Worm (Caenorhabditis elegans) whole organism, mixed stage, embryonic: ENCODE data around the gene K08H10.10.

ENCODE experiments used
- M03D4.4 ChIP-seq: sonication (generic microtip); optimal IDR thresholded peaks from 2 replicates; lab custom pipeline; 2017; ENCODE audit warnings: mild to moderate bottlenecking, missing genetic modification characterization, missing compliant biosample characterization
- bed-3 ChIP-seq: fragments of 200-800 bp; sonication (Bioruptor generic); optimal IDR thresholded peaks from 3 replicates; lab custom pipeline; 2018; ENCODE audit warnings: mild to moderate bottlenecking, missing genetic modification characterization, moderate library complexity, missing compliant biosample characterization
- blmp-1 ChIP-seq: fragments of 150-350 bp; optimal IDR thresholded peaks from 2 replicates; lab custom pipeline; 2014; ENCODE audit warnings: missing biosample characterization, missing genetic modification characterization
- ceh-39 ChIP-seq: fragments of 150-350 bp; optimal IDR thresholded peaks from 2 replicates; lab custom pipeline; 2014; ENCODE audit warnings: missing biosample characterization, missing genetic modification characterization
- ceh-43 ChIP-seq: fragments of 200-800 bp; sonication (Bioruptor generic); optimal IDR thresholded peaks from 2 replicates; lab custom pipeline; 2018; ENCODE audit warnings: mild to moderate bottlenecking, missing genetic modification characterization, moderate library complexity, missing compliant biosample characterization
- ceh-83 ChIP-seq: fragments of 200-800 bp; sonication (Bioruptor generic); optimal IDR thresholded peaks from 2 replicates; lab custom pipeline; 2018; ENCODE audit warnings: mild to moderate bottlenecking, missing genetic modification characterization, missing compliant biosample characterization
- ces-1 ChIP-seq: fragments of 150-350 bp; optimal IDR thresholded peaks from 2 replicates; lab custom pipeline; 2014; ENCODE audit warnings: missing biosample characterization, missing genetic modification reagents, missing genetic modification characterization
- cnd-1 ChIP-seq: fragments of 200-800 bp; sonication (Bioruptor generic); optimal IDR thresholded peaks from 2 replicates; lab custom pipeline; 2018; ENCODE audit warnings: mild to moderate bottlenecking, missing genetic modification characterization, missing compliant biosample characterization
- drap-1 ChIP-seq: fragments of 200-800 bp; sonication (Bioruptor generic); optimal IDR thresholded peaks from 3 replicates; lab custom pipeline; 2018; ENCODE audit warnings: mild to moderate bottlenecking, missing genetic modification characterization, missing compliant biosample characterization
- elt-1 ChIP-seq: sonication (generic microtip); optimal IDR thresholded peaks from 2 replicates; lab custom pipeline; 2017; ENCODE audit warnings: missing genetic modification characterization, mild to moderate bottlenecking, missing compliant biosample characterization, antibody characterized with exemption, moderate library complexity, borderline replicate concordance; ENCODE audit not compliant: insufficient read depth
- elt-3 ChIP-seq: fragments of 150-350 bp; optimal IDR thresholded peaks from 2 replicates; lab custom pipeline; 2014; ENCODE audit warnings: missing biosample characterization, missing genetic modification characterization
- flh-1 ChIP-seq: fragments of 200-800 bp; sonication (Bioruptor generic); optimal IDR thresholded peaks from 2 replicates; lab custom pipeline; 2018; ENCODE audit warnings: mild to moderate bottlenecking, missing genetic modification characterization, moderate library complexity, missing compliant biosample characterization
- ham-2 ChIP-seq: fragments of 200-800 bp; sonication (Bioruptor generic); optimal IDR thresholded peaks from 2 replicates; lab custom pipeline; 2018; ENCODE audit warnings: mild to moderate bottlenecking, missing genetic modification characterization, missing compliant biosample characterization
- hlh-1 ChIP-seq: fragments of 150-350 bp; optimal IDR thresholded peaks from 2 replicates; lab custom pipeline; 2014; ENCODE audit warnings: missing biosample characterization, missing genetic modification reagents, missing genetic modification characterization
- lin-13 ChIP-seq: fragments of 150-350 bp; optimal IDR thresholded peaks from 2 replicates; lab custom pipeline; 2014; ENCODE audit warnings: missing biosample characterization, missing genetic modification characterization
- lin-32 ChIP-seq: fragments of 200-800 bp; sonication (Bioruptor generic); optimal IDR thresholded peaks from 2 replicates; lab custom pipeline; 2018; ENCODE audit warnings: mild to moderate bottlenecking, missing genetic modification characterization, missing compliant biosample characterization
- lsy-2 ChIP-seq: fragments of 150-350 bp; optimal IDR thresholded peaks from 2 replicates; lab custom pipeline; 2014; ENCODE audit warnings: missing biosample characterization, missing genetic modification characterization
- mab-5 ChIP-seq: fragments of 150-350 bp; optimal IDR thresholded peaks from 2 replicates; lab custom pipeline; 2014; ENCODE audit warnings: missing biosample characterization, missing genetic modification characterization
- mep-1 ChIP-seq: fragments of 150-350 bp; optimal IDR thresholded peaks from 2 replicates; lab custom pipeline; 2017; ENCODE audit warnings: missing biosample characterization, missing genetic modification reagents, missing genetic modification characterization, inconsistent platforms
- mls-2 ChIP-seq: sonication (generic microtip); optimal IDR thresholded peaks from 2 replicates; lab custom pipeline; 2016; ENCODE audit warnings: mild to moderate bottlenecking, missing genetic modification characterization, moderate library complexity, missing compliant biosample characterization
- nhr-12 ChIP-seq: fragments of 150-350 bp; optimal IDR thresholded peaks from 2 replicates; lab custom pipeline; 2014; ENCODE audit warnings: missing biosample characterization, missing genetic modification characterization
- nhr-2 ChIP-seq: fragments of 150-350 bp; optimal IDR thresholded peaks from 2 replicates; lab custom pipeline; 2014; ENCODE audit warnings: missing biosample characterization, missing genetic modification characterization
- nhr-237 ChIP-seq: fragments of 150-350 bp; optimal IDR thresholded peaks from 2 replicates; lab custom pipeline; 2014; ENCODE audit warnings: missing biosample characterization, missing genetic modification characterization
- nhr-28 ChIP-seq: fragments of 150-350 bp; optimal IDR thresholded peaks from 2 replicates; lab custom pipeline; 2014; ENCODE audit warnings: missing biosample characterization, missing genetic modification characterization
- nhr-76 ChIP-seq: sonication (generic microtip); optimal IDR thresholded peaks from 2 replicates; lab custom pipeline; 2017; ENCODE audit warnings: missing biosample characterization, missing genetic modification characterization
- pha-4 ChIP-seq: fragments of 150-350 bp; optimal IDR thresholded peaks from 2 replicates; lab custom pipeline; 2018; ENCODE audit warnings: missing biosample characterization, missing genetic modification reagents, missing genetic modification characterization
- sem-2 ChIP-seq: fragments of 200-800 bp; sonication (Bioruptor generic); optimal IDR thresholded peaks from 2 replicates; lab custom pipeline; 2018; ENCODE audit warnings: mild to moderate bottlenecking, missing genetic modification characterization, missing compliant biosample characterization
- snpc-4 ChIP-seq: fragments of 150-350 bp; optimal IDR thresholded peaks from 2 replicates; lab custom pipeline; 2014; ENCODE audit warnings: missing biosample characterization, missing genetic modification characterization
- sptf-1 ChIP-seq: sonication (generic microtip); optimal IDR thresholded peaks from 2 replicates; lab custom pipeline; 2017; ENCODE audit warnings: mild to moderate bottlenecking, missing genetic modification characterization, moderate library complexity, missing compliant biosample characterization
- tbx-8 ChIP-seq: fragments of 200-800 bp; sonication (Bioruptor generic); optimal IDR thresholded peaks from 2 replicates; lab custom pipeline; 2018; ENCODE audit warnings: mild to moderate bottlenecking, missing genetic modification characterization, moderate library complexity, missing compliant biosample characterization
- unc-120 ChIP-seq: sonication (generic microtip); optimal IDR thresholded peaks from 2 replicates; lab custom pipeline; 2017; ENCODE audit warnings: missing genetic modification characterization, missing compliant biosample characterization; ENCODE audit not compliant: poor library complexity, severe bottlenecking
- unc-39 ChIP-seq: fragments of 150-350 bp; optimal IDR thresholded peaks from 2 replicates; lab custom pipeline; 2014; ENCODE audit warnings: missing biosample characterization, missing genetic modification characterization
- unc-62 ChIP-seq: fragments of 150-350 bp; optimal IDR thresholded peaks from 2 replicates; lab custom pipeline; 2014; ENCODE audit warnings: missing biosample characterization, missing genetic modification reagents, missing genetic modification characterization
- zip-8 ChIP-seq: fragments of 150-350 bp; optimal IDR thresholded peaks from 2 replicates; lab custom pipeline; 2014; ENCODE audit warnings: missing biosample characterization, missing genetic modification characterization
- ztf-11 ChIP-seq: fragments of 150-350 bp; optimal IDR thresholded peaks from 2 replicates; lab custom pipeline; 2014; ENCODE audit warnings: missing biosample characterization, missing genetic modification characterization

The K08H10.10 gene

DNA sequence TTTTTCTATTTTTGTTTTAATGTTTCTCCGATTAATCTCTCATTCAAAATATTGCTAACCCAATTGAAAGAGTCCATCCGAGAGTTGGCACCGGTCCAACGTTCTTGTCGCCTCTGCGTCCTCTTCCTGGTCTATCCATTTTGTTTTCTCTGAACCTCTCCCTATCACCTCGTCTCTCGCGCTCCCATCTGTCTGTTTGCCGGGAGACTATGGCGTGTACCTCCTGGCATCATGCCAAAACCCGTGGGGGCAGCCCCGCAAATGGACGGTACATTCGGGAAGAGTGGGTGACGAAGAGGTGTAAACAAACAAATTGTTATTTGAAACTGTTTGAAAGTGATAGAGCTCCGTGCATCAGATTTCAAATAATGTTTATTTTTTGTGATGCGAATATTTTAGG, 35.4 kb downstream of the K08H10.10 start, which contains the start of gene T06E8.2:
T06E8.2 (minus strand) TSS at position 139 of the 400 bp plus-strand sequence.
- no peak for TF ChIP-seq nhr-76 (tag; lab: Kevin White, UChicago)
- no peak for TF ChIP-seq sptf-1 (tag; lab: Kevin White, UChicago)
- TF ChIP-seq unc-39 (tag; lab: Kevin White, UChicago): no peak
- TF ChIP-seq blmp-1: no peak
- no peak for TF ChIP-seq elt-3 (tag; lab: Kevin White, UChicago)
- TF ChIP-seq ztf-11: no peak
- TF ChIP-seq ceh-43 (GFP tag; lab: Kevin White, UChicago): no peak
- TF ChIP-seq sem-2: no peak
- no peak for TF ChIP-seq tbx-8 (GFP tag; lab: Kevin White, UChicago)
- no peak for TF ChIP-seq nhr-237 (tag; lab: Kevin White, UChicago)
- no peak for TF ChIP-seq lin-13
- TF ChIP-seq cnd-1: peak; percentile 82
- no peak for TF ChIP-seq mep-1 (tag; lab: Kevin White, UChicago)
- TF ChIP-seq ceh-83 (GFP tag; lab: Kevin White, UChicago): peak; percentile 5
- no peak for TF ChIP-seq mab-5 (tag; lab: Kevin White, UChicago)
- no peak for TF ChIP-seq flh-1
- no peak for TF ChIP-seq pha-4 (tag; lab: Kevin White, UChicago)
- TF ChIP-seq ces-1: peak; percentile 22
- TF ChIP-seq hlh-1: no peak
- TF ChIP-seq snpc-4 (tag; lab: Kevin White, UChicago): no peak
- no peak for TF ChIP-seq zip-8 (tag; lab: Kevin White, UChicago)
- TF ChIP-seq unc-62: no peak
- no peak for TF ChIP-seq lsy-2
- TF ChIP-seq drap-1: no peak
- no peak for TF ChIP-seq M03D4.4 (tag; lab: Kevin White, UChicago)
- TF ChIP-seq nhr-28 (tag; lab: Kevin White, UChicago): no peak
- TF ChIP-seq mls-2 (tag; lab: Kevin White, UChicago): no peak
- no peak for TF ChIP-seq nhr-12 (tag; lab: Kevin White, UChicago)
- TF ChIP-seq ceh-39 (tag; lab: Kevin White, UChicago): no peak
- no peak for TF ChIP-seq nhr-2 (tag; lab: Kevin White, UChicago)
- TF ChIP-seq unc-120: peak; percentile 56
- TF ChIP-seq elt-1: no peak
- peak; percentile 71 for TF ChIP-seq lin-32 (GFP tag; lab: Kevin White, UChicago)
- no peak for TF ChIP-seq bed-3 (GFP tag; lab: Kevin White, UChicago)
- peak; percentile 7 for TF ChIP-seq ham-2 (GFP tag; lab: Kevin White, UChicago)

DNA sequence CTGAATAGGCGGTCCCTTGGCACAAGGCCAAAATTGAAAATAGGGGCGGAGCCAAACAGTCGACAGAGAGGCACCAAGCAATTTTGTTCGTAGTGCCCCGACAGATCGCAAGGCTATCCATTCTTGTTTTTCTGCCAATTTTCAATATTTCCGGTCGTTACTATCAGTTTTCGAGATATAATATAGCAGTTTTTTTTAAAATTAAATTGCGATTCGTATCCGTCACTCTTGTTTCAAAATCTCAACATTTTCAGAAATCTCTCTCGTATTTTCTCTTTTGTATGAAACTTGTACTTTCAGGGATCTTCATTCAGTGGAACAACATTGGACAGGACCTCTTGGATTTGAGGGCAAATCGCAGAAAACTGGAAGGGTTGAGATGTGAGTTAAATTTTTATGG, 36.2 kb downstream of the K08H10.10 start, which contains the start of gene F57A8.1:
F57A8.1 (plus strand) TSS at position 301 of the 400 bp plus-strand sequence.
- TF ChIP-seq mab-5 (tag; lab: Kevin White, UChicago) (no peak), elt-3 (tag; lab: Kevin White, UChicago) (no peak), ceh-83 (GFP tag; lab: Kevin White, UChicago) (no peak), ceh-39 (tag; lab: Kevin White, UChicago) (no peak), mls-2 (tag; lab: Kevin White, UChicago) (no peak), nhr-28 (tag; lab: Kevin White, UChicago) (no peak), elt-1 (no peak), hlh-1 (no peak), M03D4.4 (tag; lab: Kevin White, UChicago) (no peak), unc-39 (tag; lab: Kevin White, UChicago) (no peak), zip-8 (tag; lab: Kevin White, UChicago) (no peak), bed-3 (GFP tag; lab: Kevin White, UChicago) (no peak), ces-1 (no peak)

DNA sequence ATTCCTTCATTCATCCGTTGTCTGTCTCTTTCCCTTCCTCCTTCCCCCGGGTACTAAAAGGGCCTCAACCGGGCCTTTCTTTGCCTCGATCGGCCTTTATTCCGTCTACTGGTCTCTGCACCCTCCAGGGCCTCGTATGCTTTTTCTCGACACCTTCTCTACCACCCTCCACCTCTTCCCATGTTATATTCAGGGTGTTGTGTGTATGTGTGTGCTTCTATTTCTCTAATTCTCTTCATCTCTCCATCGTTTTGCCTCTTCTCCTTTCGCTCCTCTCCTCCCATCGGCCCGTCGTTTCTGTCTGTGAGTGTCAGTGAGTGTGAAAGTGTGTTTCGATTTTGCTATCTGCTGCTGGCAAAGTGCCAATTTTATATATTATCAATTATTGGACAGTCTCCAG, 39.0 kb downstream of the K08H10.10 start:
- TF ChIP-seq M03D4.4 (tag; lab: Kevin White, UChicago) (peak; percentile 10), lin-13 (peak; percentile 69), hlh-1 (peak; percentile 60), lin-32 (GFP tag; lab: Kevin White, UChicago) (no peak), mab-5 (tag; lab: Kevin White, UChicago) (no peak), drap-1 (peak; percentile 18), ceh-43 (GFP tag; lab: Kevin White, UChicago) (no peak), sem-2 (no peak), tbx-8 (GFP tag; lab: Kevin White, UChicago) (no peak), sptf-1 (tag; lab: Kevin White, UChicago) (peak; percentile 68), elt-3 (tag; lab: Kevin White, UChicago) (no peak), nhr-12 (tag; lab: Kevin White, UChicago) (no peak), ceh-39 (tag; lab: Kevin White, UChicago) (peak; percentile 29), ham-2 (GFP tag; lab: Kevin White, UChicago) (peak; percentile 41), mep-1 (tag; lab: Kevin White, UChicago) (peak; percentile 50), ces-1 (peak; percentile 58), unc-62 (peak; percentile 49), ztf-11 (no peak), flh-1 (no peak), elt-1 (no peak), blmp-1 (no peak), snpc-4 (tag; lab: Kevin White, UChicago) (no peak), unc-120 (peak; percentile 78), nhr-76 (tag; lab: Kevin White, UChicago) (no peak), nhr-28 (tag; lab: Kevin White, UChicago) (no peak), mls-2 (tag; lab: Kevin White, UChicago) (peak; percentile 63), unc-39 (tag; lab: Kevin White, UChicago) (no peak), cnd-1 (peak; percentile 11), zip-8 (tag; lab: Kevin White, UChicago) (no peak), lsy-2 (peak; percentile 74), ceh-83 (GFP tag; lab: Kevin White, UChicago) (no peak), bed-3 (GFP tag; lab: Kevin White, UChicago) (peak; percentile 20), nhr-237 (tag; lab: Kevin White, UChicago) (peak; percentile 15), pha-4 (tag; lab: Kevin White, UChicago) (peak; percentile 22), nhr-2 (tag; lab: Kevin White, UChicago) (peak; percentile 67)
